Worm (Caenorhabditis elegans) whole organism, mixed stage, embryonic: ENCODE data around the gene sbsp-1.

Source experiments
- cnd-1 ChIP-seq: fragments of 200-800 bp; sonication (Bioruptor generic); optimal IDR thresholded peaks from 2 replicates; lab custom pipeline; 2018; ENCODE audit warnings: mild to moderate bottlenecking, missing genetic modification characterization, missing compliant biosample characterization
- ham-2 ChIP-seq: fragments of 200-800 bp; sonication (Bioruptor generic); optimal IDR thresholded peaks from 2 replicates; lab custom pipeline; 2018; ENCODE audit warnings: mild to moderate bottlenecking, missing genetic modification characterization, missing compliant biosample characterization
- mep-1 ChIP-seq: fragments of 150-350 bp; optimal IDR thresholded peaks from 2 replicates; lab custom pipeline; 2017; ENCODE audit warnings: missing biosample characterization, missing genetic modification reagents, missing genetic modification characterization, inconsistent platforms
- nhr-12 ChIP-seq: fragments of 150-350 bp; optimal IDR thresholded peaks from 2 replicates; lab custom pipeline; 2014; ENCODE audit warnings: missing biosample characterization, missing genetic modification characterization
- nhr-237 ChIP-seq: fragments of 150-350 bp; optimal IDR thresholded peaks from 2 replicates; lab custom pipeline; 2014; ENCODE audit warnings: missing biosample characterization, missing genetic modification characterization
- nhr-76 ChIP-seq: sonication (generic microtip); optimal IDR thresholded peaks from 2 replicates; lab custom pipeline; 2017; ENCODE audit warnings: missing biosample characterization, missing genetic modification characterization
- pha-4 ChIP-seq: fragments of 150-350 bp; optimal IDR thresholded peaks from 2 replicates; lab custom pipeline; 2018; ENCODE audit warnings: missing biosample characterization, missing genetic modification reagents, missing genetic modification characterization
- snpc-4 ChIP-seq: fragments of 150-350 bp; optimal IDR thresholded peaks from 2 replicates; lab custom pipeline; 2014; ENCODE audit warnings: missing biosample characterization, missing genetic modification characterization
- sptf-1 ChIP-seq: sonication (generic microtip); optimal IDR thresholded peaks from 2 replicates; lab custom pipeline; 2017; ENCODE audit warnings: mild to moderate bottlenecking, missing genetic modification characterization, moderate library complexity, missing compliant biosample characterization
- tbx-8 ChIP-seq: fragments of 200-800 bp; sonication (Bioruptor generic); optimal IDR thresholded peaks from 2 replicates; lab custom pipeline; 2018; ENCODE audit warnings: mild to moderate bottlenecking, missing genetic modification characterization, moderate library complexity, missing compliant biosample characterization
- unc-39 ChIP-seq: fragments of 150-350 bp; optimal IDR thresholded peaks from 2 replicates; lab custom pipeline; 2014; ENCODE audit warnings: missing biosample characterization, missing genetic modification characterization
- unc-62 ChIP-seq: fragments of 150-350 bp; optimal IDR thresholded peaks from 2 replicates; lab custom pipeline; 2014; ENCODE audit warnings: missing biosample characterization, missing genetic modification reagents, missing genetic modification characterization
- ztf-11 ChIP-seq: fragments of 150-350 bp; optimal IDR thresholded peaks from 2 replicates; lab custom pipeline; 2014; ENCODE audit warnings: missing biosample characterization, missing genetic modification characterization

DNA sequence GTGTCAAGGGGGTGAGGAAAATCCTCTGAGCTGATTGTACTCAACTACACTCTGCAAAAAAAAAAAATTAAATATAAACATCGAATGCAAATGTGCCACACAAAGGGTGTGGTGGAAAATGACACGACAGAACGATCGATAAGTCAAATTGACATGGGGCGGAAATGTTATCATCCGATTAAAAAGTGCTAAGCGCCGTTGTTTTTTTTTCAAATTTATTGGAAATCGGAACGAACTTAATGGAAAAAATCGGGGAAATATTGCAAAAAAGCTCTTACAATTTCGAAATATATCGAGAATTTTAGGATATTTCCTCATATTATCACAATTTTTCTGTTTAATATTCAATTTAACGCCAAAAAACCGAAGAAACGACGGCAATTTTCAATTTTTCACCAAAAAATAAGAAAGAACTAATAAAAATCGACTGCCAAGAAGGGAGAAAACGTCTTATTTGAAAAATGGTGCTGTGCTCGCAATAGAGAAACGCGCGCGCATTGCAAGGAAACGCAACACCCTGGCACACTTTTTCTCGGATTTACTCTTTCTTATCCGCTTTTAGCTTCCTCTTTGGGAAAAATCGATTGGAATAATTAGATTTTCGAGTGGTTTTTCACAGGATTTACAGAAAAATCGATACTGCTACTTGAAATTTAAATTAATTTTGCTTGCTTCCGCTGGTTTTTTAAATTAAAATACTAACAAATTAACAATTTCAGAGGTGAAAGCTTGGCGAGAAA lies 36.1 kb downstream of the sbsp-1 start, which contains the start of the genes cey-4 and vps-50:
- TF ChIP-seq nhr-237 (no peak), ham-2 (GFP tag; lab: Kevin White, UChicago) (no peak), unc-39 (tag; lab: Kevin White, UChicago) (no peak), snpc-4 (tag; lab: Kevin White, UChicago) (no peak), nhr-76 (tag; lab: Kevin White, UChicago) (no peak), tbx-8 (GFP tag; lab: Kevin White, UChicago) (no peak), mep-1 (tag; lab: Kevin White, UChicago) (peak; percentile 44), nhr-12 (tag; lab: Kevin White, UChicago) (no peak), sptf-1 (tag; lab: Kevin White, UChicago) (peak; percentile 23), ztf-11 (tag; lab: Kevin White, UChicago) (no peak), unc-62 (GFP tag; lab: Kevin White, UChicago) (no peak), pha-4 (tag; lab: Kevin White, UChicago) (no peak), cnd-1 (tag; lab: Kevin White, UChicago) (no peak)
